Worm (Caenorhabditis elegans) whole organism, L3 larva: ENCODE data around the gene osgn-1.

Source experiments
- R02D3.7 ChIP-seq: fragments of 150-350 bp; optimal IDR thresholded peaks from 2 replicates; lab custom pipeline; 2014; ENCODE audit warnings: missing biosample characterization, missing genetic modification characterization
- aly-2 ChIP-seq: fragments of 150-350 bp; optimal IDR thresholded peaks from 2 replicates; lab custom pipeline; 2014; ENCODE audit warnings: missing biosample characterization, missing genetic modification characterization
- ama-1 ChIP-seq: fragments of 150-350 bp; optimal IDR thresholded peaks from 2 replicates; lab custom pipeline; 2018
- ceh-16 ChIP-seq: sonication (generic microtip); optimal IDR thresholded peaks from 2 replicates; lab custom pipeline; 2017; ENCODE audit warnings: missing biosample characterization, missing genetic modification characterization
- ceh-28 ChIP-seq: fragments of 150-350 bp; optimal IDR thresholded peaks from 2 replicates; lab custom pipeline; 2014; ENCODE audit warnings: missing biosample characterization, missing genetic modification reagents, missing genetic modification characterization
- ceh-82 ChIP-seq: fragments of 150-350 bp; optimal IDR thresholded peaks from 2 replicates; lab custom pipeline; 2014; ENCODE audit warnings: missing biosample characterization, missing genetic modification characterization
- egl-5 ChIP-seq: fragments of 150-350 bp; optimal IDR thresholded peaks from 2 replicates; lab custom pipeline; 2017; ENCODE audit warnings: missing biosample characterization, missing genetic modification reagents, missing genetic modification characterization, inconsistent platforms
- elt-1 ChIP-seq: fragments of 150-350 bp; optimal IDR thresholded peaks from 2 replicates; lab custom pipeline; 2014; ENCODE audit warnings: missing biosample characterization, missing genetic modification characterization
- elt-2 ChIP-seq: sonication (generic microtip); optimal IDR thresholded peaks from 2 replicates; lab custom pipeline; 2016; ENCODE audit warnings: missing genetic modification reagents, mild to moderate bottlenecking, missing genetic modification characterization, missing compliant biosample characterization
- elt-3 ChIP-seq, 3 experiments: fragments of 150-350 bp in 1 of 3; sonication (generic microtip) in 2 of 3; optimal IDR thresholded peaks; 2 replicates in 2 of 3; 4 replicates in 1 of 3; lab custom pipeline; 2014 to 2017; ENCODE audit warnings: missing biosample characterization in 3 of 3, missing genetic modification characterization in 3 of 3
- fkh-10 ChIP-seq: sonication (generic microtip); optimal IDR thresholded peaks from 2 replicates; lab custom pipeline; 2017; ENCODE audit warnings: missing biosample characterization, missing genetic modification reagents, missing genetic modification characterization
- fkh-2 ChIP-seq: fragments of 150-350 bp; optimal IDR thresholded peaks from 2 replicates; lab custom pipeline; 2014; ENCODE audit warnings: missing biosample characterization, missing genetic modification reagents, missing genetic modification characterization
- fos-1 ChIP-seq: fragments of 150-350 bp; optimal IDR thresholded peaks from 2 replicates; lab custom pipeline; 2014; ENCODE audit warnings: missing biosample characterization, missing genetic modification characterization
- hmg-11 ChIP-seq: sonication (generic microtip); optimal IDR thresholded peaks from 2 replicates; lab custom pipeline; 2016; ENCODE audit warnings: missing genetic modification characterization, missing compliant biosample characterization
- jun-1 ChIP-seq: fragments of 150-350 bp; optimal IDR thresholded peaks from 2 replicates; lab custom pipeline; 2014; ENCODE audit warnings: missing biosample characterization, missing genetic modification reagents, missing genetic modification characterization
- lin-15B ChIP-seq: fragments of 150-350 bp; optimal IDR thresholded peaks from 2 replicates; lab custom pipeline; 2014; ENCODE audit warnings: missing biosample characterization, missing genetic modification characterization
- lin-39 ChIP-seq: fragments of 150-350 bp; optimal IDR thresholded peaks from 2 replicates; lab custom pipeline; 2018; ENCODE audit warnings: missing biosample characterization, missing genetic modification reagents, missing genetic modification characterization
- lsy-12 ChIP-seq: sonication (generic microtip); optimal IDR thresholded peaks from 2 replicates; lab custom pipeline; 2016; ENCODE audit warnings: mild to moderate bottlenecking, missing genetic modification characterization, missing compliant biosample characterization
- mml-1 ChIP-seq: fragments of 150-350 bp; sonication (generic microtip); optimal IDR thresholded peaks from 3 replicates; lab custom pipeline; 2014; ENCODE audit warnings: missing biosample characterization, missing genetic modification characterization
- nfya-1 ChIP-seq: sonication (generic microtip); optimal IDR thresholded peaks from 2 replicates; lab custom pipeline; 2017; ENCODE audit warnings: missing genetic modification characterization, mild to moderate bottlenecking, missing compliant biosample characterization, antibody characterized with exemption, moderate library complexity; ENCODE audit not compliant: insufficient read depth
- nhr-11 ChIP-seq: fragments of 150-350 bp; optimal IDR thresholded peaks from 2 replicates; lab custom pipeline; 2014; ENCODE audit warnings: missing biosample characterization, missing genetic modification characterization
- nhr-12 ChIP-seq: fragments of 150-350 bp; optimal IDR thresholded peaks from 2 replicates; lab custom pipeline; 2014; ENCODE audit warnings: missing biosample characterization, missing genetic modification characterization
- nhr-237 ChIP-seq: fragments of 150-350 bp; optimal IDR thresholded peaks from 2 replicates; lab custom pipeline; 2014; ENCODE audit warnings: missing biosample characterization, missing genetic modification characterization
- nhr-25 ChIP-seq: sonication (generic microtip); optimal IDR thresholded peaks from 2 replicates; lab custom pipeline; 2017; ENCODE audit warnings: missing biosample characterization, missing genetic modification characterization
- nhr-28 ChIP-seq: fragments of 150-350 bp; optimal IDR thresholded peaks from 2 replicates; lab custom pipeline; 2014; ENCODE audit warnings: missing biosample characterization, missing genetic modification characterization
- nhr-67 ChIP-seq: fragments of 150-350 bp; optimal IDR thresholded peaks from 2 replicates; lab custom pipeline; 2014; ENCODE audit warnings: missing biosample characterization, missing genetic modification characterization
- nhr-76 ChIP-seq: fragments of 150-350 bp; sonication (generic microtip); optimal IDR thresholded peaks from 5 replicates; lab custom pipeline; 2014; ENCODE audit warnings: missing biosample characterization, missing genetic modification characterization
- nhr-77 ChIP-seq: fragments of 150-350 bp; optimal IDR thresholded peaks from 2 replicates; lab custom pipeline; 2014; ENCODE audit warnings: missing biosample characterization, missing genetic modification characterization
- pha-4 ChIP-seq: fragments of 150-350 bp; optimal IDR thresholded peaks from 2 replicates; lab custom pipeline; 2014; ENCODE audit warnings: missing biosample characterization, missing genetic modification reagents, missing genetic modification characterization
- pqm-1 ChIP-seq: fragments of 150-350 bp; optimal IDR thresholded peaks from 2 replicates; lab custom pipeline; 2017; ENCODE audit warnings: missing biosample characterization, missing genetic modification characterization, inconsistent platforms
- sea-2 ChIP-seq: fragments of 150-350 bp; sonication (generic microtip); optimal IDR thresholded peaks from 4 replicates; lab custom pipeline; 2014; ENCODE audit warnings: missing biosample characterization, missing genetic modification reagents, missing genetic modification characterization
- unc-39 ChIP-seq: sonication (generic microtip); optimal IDR thresholded peaks from 4 replicates; lab custom pipeline; 2017; ENCODE audit warnings: missing biosample characterization, missing genetic modification characterization
- unc-62 ChIP-seq: fragments of 150-350 bp; sonication (generic microtip); optimal IDR thresholded peaks from 4 replicates; lab custom pipeline; 2014; ENCODE audit warnings: missing biosample characterization, missing genetic modification reagents, missing genetic modification characterization
- zag-1 ChIP-seq: fragments of 150-350 bp; optimal IDR thresholded peaks from 2 replicates; lab custom pipeline; 2014; ENCODE audit warnings: missing biosample characterization, missing genetic modification characterization
- ztf-11 ChIP-seq: fragments of 150-350 bp; optimal IDR thresholded peaks from 2 replicates; lab custom pipeline; 2014; ENCODE audit warnings: missing biosample characterization, missing genetic modification characterization

The osgn-1 gene

ce11 chrIV:4207088-4207487 is at the start of gene osgn-1:
Gene osgn-1, plus strand, starts transcription at chrIV:4207388.
- TF ChIP-seq ceh-82 (tag; lab: Kevin White, UChicago) (no peak), fos-1 (tag; lab: Kevin White, UChicago) (no peak), aly-2 (tag; lab: Kevin White, UChicago) (no peak), nhr-67 (tag; lab: Kevin White, UChicago) (no peak), nhr-237 (tag; lab: Kevin White, UChicago) (no peak), lsy-12 (tag; lab: Kevin White, UChicago) (no peak), ceh-16 (tag; lab: Kevin White, UChicago) (no peak), R02D3.7 (tag; lab: Kevin White, UChicago) (no peak), nhr-25 (tag; lab: Kevin White, UChicago) (no peak), sea-2 (GFP tag; lab: Kevin White, UChicago) (no peak), elt-3 (tag; optimal IDR thresholded peaks at IDR 0.05; lab: Kevin White, UChicago) (no peak), fkh-2 (tag; lab: Kevin White, UChicago) (no peak), lin-15B (tag; lab: Kevin White, UChicago) (no peak)

- no peak for TF ChIP-seq fkh-2 (tag; lab: Kevin White, UChicago)
- TF ChIP-seq lin-15B (tag; lab: Kevin White, UChicago), result no peak
- TF ChIP-seq aly-2 (tag; lab: Kevin White, UChicago), result no peak
- TF ChIP-seq nhr-11 (tag; lab: Kevin White, UChicago), result no peak
- TF ChIP-seq fos-1 (tag; lab: Kevin White, UChicago), result no peak
- no peak for TF ChIP-seq nhr-12 (tag; lab: Kevin White, UChicago)
- no peak for TF ChIP-seq nhr-237 (tag; lab: Kevin White, UChicago)
- TF ChIP-seq unc-39 (tag; lab: Kevin White, UChicago), result no peak
- no peak for TF ChIP-seq ztf-11 (tag; lab: Kevin White, UChicago)
- no peak for TF ChIP-seq nhr-67 (tag; lab: Kevin White, UChicago)
- no peak for TF ChIP-seq pqm-1 (tag; lab: Kevin White, UChicago)
- no peak for TF ChIP-seq ceh-28 (tag; lab: Kevin White, UChicago)
- no peak for TF ChIP-seq nfya-1 (tag; lab: Kevin White, UChicago)
- TF ChIP-seq fkh-10 (GFP tag; lab: Kevin White, UChicago), result no peak
- TF ChIP-seq mml-1, result no peak
- no peak for TF ChIP-seq elt-1 (tag; lab: Kevin White, UChicago)
- no peak for TF ChIP-seq nhr-76 (tag; lab: Kevin White, UChicago)
These were observed 45.1 kb upstream of the osgn-1 start, which contains the start of gene scrm-5 for ce11 chrIV:4162121-4162520. Gene scrm-5, plus strand, starts transcription at chrIV:4162421.

- no peak for TF ChIP-seq R02D3.7 (tag; lab: Kevin White, UChicago)
- no peak for TF ChIP-seq ceh-82 (tag; lab: Kevin White, UChicago)
- no peak for TF ChIP-seq elt-3 (tag; optimal IDR thresholded peaks at IDR 0.05; lab: Kevin White, UChicago)
- TF ChIP-seq pha-4 (tag; lab: Kevin White, UChicago), result no peak
- TF ChIP-seq zag-1 (tag; lab: Kevin White, UChicago), result no peak
- no peak for TF ChIP-seq nhr-76 (tag; lab: Kevin White, UChicago)
- TF ChIP-seq hmg-11 (tag; lab: Kevin White, UChicago), result no peak
- no peak for TF ChIP-seq elt-2
- TF ChIP-seq unc-62 (GFP tag; lab: Kevin White, UChicago), result no peak
- TF ChIP-seq fkh-10 (GFP tag; lab: Kevin White, UChicago), result no peak
- no peak for TF ChIP-seq lin-39 (tag; lab: Kevin White, UChicago)
- TF ChIP-seq nhr-67 (tag; lab: Kevin White, UChicago), result no peak
- TF ChIP-seq nhr-77 (tag; lab: Kevin White, UChicago), result no peak
- TF ChIP-seq mml-1, result no peak
- no peak for TF ChIP-seq ztf-11 (tag; lab: Kevin White, UChicago)
- no peak for TF ChIP-seq ama-1 (lab: Kevin White, UChicago)
These were observed 42.8 kb upstream of the osgn-1 start, which contains the start of gene scrm-8 for ce11 chrIV:4164392-4164791. Gene scrm-8, plus strand, starts transcription at chrIV:4164692.

ce11 chrIV:4167296-4167695 is 39.9 kb upstream of the osgn-1 start:
- TF ChIP-seq lin-39 (tag; lab: Kevin White, UChicago) (no peak), nhr-237 (tag; lab: Kevin White, UChicago) (no peak), egl-5 (tag; lab: Kevin White, UChicago) (no peak), fkh-2 (tag; lab: Kevin White, UChicago) (no peak), nhr-28 (no peak), pha-4 (tag; lab: Kevin White, UChicago) (no peak), nhr-11 (tag; lab: Kevin White, UChicago) (no peak), sea-2 (GFP tag; lab: Kevin White, UChicago) (no peak), ceh-28 (tag; lab: Kevin White, UChicago) (no peak), fkh-10 (GFP tag; lab: Kevin White, UChicago) (no peak), nhr-76 (tag; lab: Kevin White, UChicago) (no peak), jun-1 (tag; lab: Kevin White, UChicago) (no peak), mml-1 (no peak), ceh-82 (tag; lab: Kevin White, UChicago) (no peak)
